Fruit fly (Drosophila melanogaster) whole organism, embryonic: ENCODE results near the gene synr.
A peak's percentile ranks its signal among the peaks of the same experiment; 100 is the strongest.

Source experiments
- Asciz ChIP-seq: fragments of 200-800 bp; sonication (Bioruptor generic); optimal IDR thresholded peaks from 2 replicates; lab custom pipeline; 2017; ENCODE audit warnings: missing biosample characterization, mild to moderate bottlenecking, missing genetic modification characterization, missing genetic modification reagents
- Atf3 ChIP-seq: fragments of 200-800 bp; sonication (Bioruptor generic); optimal IDR thresholded peaks from 3 replicates; lab custom pipeline; 2016; ENCODE audit warnings: missing biosample characterization, missing genetic modification characterization
- CG10147 ChIP-seq: fragments of 200-800 bp; sonication (Bioruptor generic); optimal IDR thresholded peaks from 2 replicates; lab custom pipeline; 2019; ENCODE audit warnings: missing biosample characterization, mild to moderate bottlenecking, missing genetic modification characterization, moderate library complexity
- CG10209 ChIP-seq: fragments of 200-800 bp; sonication (Bioruptor generic); optimal IDR thresholded peaks from 3 replicates; lab custom pipeline; 2017; ENCODE audit warnings: missing biosample characterization, mild to moderate bottlenecking, missing genetic modification characterization, missing genetic modification reagents
- CG10366 ChIP-seq: fragments of 200-800 bp; sonication (Bioruptor generic); IDR thresholded peaks from 2 replicates; pipeline ENCODE4 v1.3.6; 2022; ENCODE audit warnings: missing biosample characterization, missing genetic modification characterization
- CG11456 ChIP-seq: fragments of 200-800 bp; sonication (Bioruptor generic); IDR thresholded peaks from 3 replicates; pipeline ENCODE4 v1.3.6; 2022; ENCODE audit warnings: missing biosample characterization, missing genetic modification characterization
- CG12071 ChIP-seq: fragments of 200-800 bp; sonication (Bioruptor generic); optimal IDR thresholded peaks from 3 replicates; lab custom pipeline; 2018; ENCODE audit warnings: missing biosample characterization, mild to moderate bottlenecking, missing genetic modification characterization
- CG15479 ChIP-seq: fragments of 200-800 bp; sonication (Bioruptor generic); optimal IDR thresholded peaks from 3 replicates; lab custom pipeline; 2019; ENCODE audit warnings: missing biosample characterization, mild to moderate bottlenecking, missing genetic modification characterization, moderate library complexity
- CG17802 ChIP-seq: fragments of 200-800 bp; sonication (Bioruptor generic); optimal IDR thresholded peaks from 2 replicates; lab custom pipeline; 2018; ENCODE audit warnings: missing biosample characterization, mild to moderate bottlenecking, missing genetic modification characterization, moderate library complexity
- CG2120 ChIP-seq: fragments of 200-800 bp; sonication (Bioruptor generic); optimal IDR thresholded peaks from 3 replicates; lab custom pipeline; 2016; ENCODE audit warnings: missing biosample characterization, missing genetic modification characterization
- CG3065 ChIP-seq: fragments of 200-800 bp; sonication (Bioruptor generic); optimal IDR thresholded peaks from 2 replicates; lab custom pipeline; 2016; ENCODE audit warnings: missing biosample characterization, missing genetic modification characterization
- CG33213 ChIP-seq: fragments of 200-800 bp; sonication (Bioruptor generic); optimal IDR thresholded peaks from 3 replicates; lab custom pipeline; 2016; ENCODE audit warnings: missing biosample characterization, missing genetic modification characterization
- CG33557 ChIP-seq: fragments of 200-800 bp; sonication (Bioruptor generic); optimal IDR thresholded peaks from 2 replicates; lab custom pipeline; 2019; ENCODE audit warnings: missing biosample characterization, mild to moderate bottlenecking, missing genetic modification characterization, moderate library complexity
- CG3407 ChIP-seq: fragments of 200-800 bp; sonication (Bioruptor generic); optimal IDR thresholded peaks from 2 replicates; lab custom pipeline; 2018; ENCODE audit warnings: missing biosample characterization, mild to moderate bottlenecking, missing genetic modification characterization
- CG34376 ChIP-seq: fragments of 200-800 bp; sonication (Bioruptor generic); optimal IDR thresholded peaks from 2 replicates; lab custom pipeline; 2018; ENCODE audit warnings: missing biosample characterization, mild to moderate bottlenecking, missing genetic modification characterization
- CG34422 ChIP-seq: fragments of 200-800 bp; sonication (Bioruptor generic); IDR thresholded peaks from 3 replicates; pipeline ENCODE4 v1.3.6; 2022; ENCODE audit warnings: missing biosample characterization, missing genetic modification characterization
- CG6791 ChIP-seq: fragments of 200-800 bp; sonication (Bioruptor generic); IDR thresholded peaks from 3 replicates; pipeline ENCODE4 v1.3.6; 2022; ENCODE audit warnings: missing biosample characterization, missing genetic modification characterization; ENCODE audit not compliant: partially characterized antibody
- CG6813 ChIP-seq: fragments of 200-800 bp; sonication (Bioruptor generic); optimal IDR thresholded peaks from 2 replicates; lab custom pipeline; 2017; ENCODE audit warnings: missing biosample characterization, missing genetic modification characterization, mild to moderate bottlenecking, moderate library complexity, missing genetic modification reagents
- CG7556 ChIP-seq: fragments of 200-800 bp; sonication (Bioruptor generic); optimal IDR thresholded peaks from 2 replicates; lab custom pipeline; 2017; ENCODE audit warnings: missing biosample characterization, mild to moderate bottlenecking, missing genetic modification characterization
- CG8478 ChIP-seq: fragments of >200 bp; optimal IDR thresholded peaks from 2 replicates; lab custom pipeline; 2018
- CG8765 ChIP-seq: fragments of 200-800 bp; sonication (Bioruptor generic); IDR thresholded peaks from 2 replicates; pipeline ENCODE4 v1.3.6; 2022; ENCODE audit warnings: missing biosample characterization, missing genetic modification characterization
- Camta ChIP-seq: fragments of 200-800 bp; sonication (Bioruptor generic); optimal IDR thresholded peaks from 2 replicates; lab custom pipeline; 2016; ENCODE audit warnings: missing biosample characterization, missing genetic modification characterization
- Fer1 ChIP-seq: fragments of 200-800 bp; sonication (Bioruptor generic); optimal IDR thresholded peaks from 2 replicates; lab custom pipeline; 2017; ENCODE audit warnings: missing biosample characterization, mild to moderate bottlenecking, missing genetic modification characterization
- Fer2 ChIP-seq: fragments of 200-800 bp; sonication (Bioruptor generic); optimal IDR thresholded peaks from 2 replicates; lab custom pipeline; 2018; ENCODE audit warnings: missing biosample characterization, mild to moderate bottlenecking, missing genetic modification characterization, moderate library complexity
- Fer3 ChIP-seq: fragments of 200-800 bp; sonication (Bioruptor generic); optimal IDR thresholded peaks from 2 replicates; lab custom pipeline; 2018; ENCODE audit warnings: missing biosample characterization, mild to moderate bottlenecking, missing genetic modification characterization, moderate library complexity
- Nf-YA ChIP-seq: fragments of 200-800 bp; sonication (Bioruptor generic); IDR thresholded peaks from 2 replicates; pipeline ENCODE4 v1.3.6; 2022; ENCODE audit warnings: missing biosample characterization, missing genetic modification characterization
- Pdp1 ChIP-seq, 2 experiments: fragments of 200-800 bp; sonication (Bioruptor generic); optimal IDR thresholded peaks; 3 replicates each; lab custom pipeline; 2016; ENCODE audit warnings: missing biosample characterization in 2 of 2, missing genetic modification characterization in 2 of 2, mild to moderate bottlenecking in 1 of 2, moderate library complexity in 1 of 2
- Ptx1 ChIP-seq: fragments of 200-800 bp; sonication (Bioruptor generic); IDR thresholded peaks from 2 replicates; pipeline ENCODE4 v1.3.6; 2022; ENCODE audit warnings: missing biosample characterization, missing genetic modification characterization
- Sox102F ChIP-seq: fragments of 200-800 bp; sonication (Bioruptor generic); optimal IDR thresholded peaks from 2 replicates; lab custom pipeline; 2018; ENCODE audit warnings: missing biosample characterization, mild to moderate bottlenecking, missing genetic modification characterization, moderate library complexity
- YL-1 ChIP-seq: fragments of 200-800 bp; sonication (Bioruptor generic); optimal IDR thresholded peaks from 3 replicates; lab custom pipeline; 2017; ENCODE audit warnings: missing biosample characterization, mild to moderate bottlenecking, missing genetic modification characterization
- caup ChIP-seq: fragments of 200-800 bp; sonication (Bioruptor generic); optimal IDR thresholded peaks from 3 replicates; lab custom pipeline; 2017; ENCODE audit warnings: missing biosample characterization, mild to moderate bottlenecking, missing genetic modification characterization, moderate library complexity; ENCODE audit not compliant: severe bottlenecking
- ci ChIP-seq: fragments of 200-800 bp; sonication (Bioruptor generic); IDR thresholded peaks from 3 replicates; pipeline ENCODE4 v1.3.6; 2022; ENCODE audit warnings: missing biosample characterization, missing genetic modification characterization
- esg ChIP-seq: fragments of 200-800 bp; sonication (Bioruptor generic); conservative IDR thresholded peaks from 2 replicates; pipeline ENCODE4 v1.3.6; 2022; ENCODE audit warnings: missing biosample characterization, missing genetic modification characterization
- fd64A ChIP-seq: fragments of 200-800 bp; sonication (Bioruptor generic); optimal IDR thresholded peaks from 3 replicates; lab custom pipeline; 2018; ENCODE audit warnings: missing biosample characterization, mild to moderate bottlenecking, missing genetic modification characterization
- kah ChIP-seq: fragments of 200-800 bp; sonication (Bioruptor generic); optimal IDR thresholded peaks from 2 replicates; lab custom pipeline; 2018; ENCODE audit warnings: missing biosample characterization, mild to moderate bottlenecking, missing genetic modification characterization
- lab ChIP-seq: fragments of 200-800 bp; sonication (Bioruptor generic); optimal IDR thresholded peaks from 3 replicates; lab custom pipeline; 2017; ENCODE audit warnings: missing biosample characterization, missing genetic modification characterization, mild to moderate bottlenecking, moderate library complexity, missing genetic modification reagents
- lbe ChIP-seq: fragments of 200-800 bp; sonication (Bioruptor generic); optimal IDR thresholded peaks from 2 replicates; lab custom pipeline; 2016; ENCODE audit warnings: missing biosample characterization, mild to moderate bottlenecking, missing genetic modification characterization
- nerfin-2 ChIP-seq: fragments of 200-800 bp; sonication (Bioruptor generic); IDR thresholded peaks from 2 replicates; pipeline ENCODE4 v1.3.6; 2022; ENCODE audit warnings: missing biosample characterization, missing genetic modification characterization; ENCODE audit not compliant: partially characterized antibody
- pan ChIP-seq, 4 experiments: fragments of >200 bp in 3 of 4; fragments of 200-800 bp in 1 of 4; sonication (Bioruptor generic) in 1 of 4; optimal IDR thresholded peaks in 3 of 4; IDR thresholded peaks in 1 of 4; 2 replicates each; pipeline versions ENCODE4 v1.3.6 to Lab custom; 2017 to 2022; ENCODE audit warnings: missing biosample characterization in 2 of 4, missing genetic modification characterization in 2 of 4, mixed read lengths in 1 of 4
- pzg ChIP-seq: fragments of 200-800 bp; sonication (Bioruptor generic); optimal IDR thresholded peaks from 3 replicates; lab custom pipeline; 2018; ENCODE audit warnings: missing biosample characterization, mild to moderate bottlenecking, missing genetic modification characterization, moderate library complexity
- ranshi ChIP-seq: fragments of 200-800 bp; sonication (Bioruptor generic); IDR thresholded peaks from 2 replicates; pipeline ENCODE4 v1.3.6; 2022; ENCODE audit warnings: missing biosample characterization, missing genetic modification characterization
- scrt ChIP-seq: fragments of 200-800 bp; sonication (Bioruptor generic); optimal IDR thresholded peaks from 2 replicates; lab custom pipeline; 2018; ENCODE audit warnings: missing biosample characterization, mild to moderate bottlenecking, missing genetic modification characterization, moderate library complexity
- sens-2 ChIP-seq: fragments of 200-800 bp; sonication (Bioruptor generic); IDR thresholded peaks from 2 replicates; pipeline ENCODE4 v1.3.6; 2022; ENCODE audit warnings: missing biosample characterization, missing genetic modification characterization
- sima ChIP-seq: fragments of 200-800 bp; sonication (Bioruptor generic); optimal IDR thresholded peaks from 2 replicates; lab custom pipeline; 2016; ENCODE audit warnings: missing biosample characterization, missing genetic modification characterization
- sqz ChIP-seq: fragments of 200-800 bp; sonication (Bioruptor generic); optimal IDR thresholded peaks from 3 replicates; lab custom pipeline; 2018; ENCODE audit warnings: missing biosample characterization, mild to moderate bottlenecking, missing genetic modification characterization
- ssp ChIP-seq: fragments of 200-800 bp; sonication (Bioruptor generic); IDR thresholded peaks from 2 replicates; pipeline ENCODE4 v1.3.6; 2022; ENCODE audit warnings: missing biosample characterization, missing genetic modification characterization
- tna ChIP-seq: fragments of 200-800 bp; sonication (Bioruptor generic); IDR thresholded peaks from 2 replicates; pipeline ENCODE4 v1.3.6; 2022; ENCODE audit warnings: missing biosample characterization, missing genetic modification characterization; ENCODE audit not compliant: partially characterized antibody
- toy ChIP-seq: fragments of 200-800 bp; sonication (Bioruptor generic); IDR thresholded peaks from 2 replicates; pipeline ENCODE4 v1.3.6; 2022; ENCODE audit warnings: missing biosample characterization, missing genetic modification characterization
- unpg ChIP-seq: fragments of 200-800 bp; sonication (Bioruptor generic); optimal IDR thresholded peaks from 3 replicates; lab custom pipeline; 2018; ENCODE audit warnings: missing biosample characterization, mild to moderate bottlenecking, missing genetic modification characterization, moderate library complexity
- zen2 ChIP-seq: fragments of 200-800 bp; sonication (Bioruptor generic); IDR thresholded peaks from 3 replicates; pipeline ENCODE4 v1.3.6; 2022; ENCODE audit warnings: missing biosample characterization, missing genetic modification characterization; ENCODE audit not compliant: partially characterized antibody

The synr gene

DNA sequence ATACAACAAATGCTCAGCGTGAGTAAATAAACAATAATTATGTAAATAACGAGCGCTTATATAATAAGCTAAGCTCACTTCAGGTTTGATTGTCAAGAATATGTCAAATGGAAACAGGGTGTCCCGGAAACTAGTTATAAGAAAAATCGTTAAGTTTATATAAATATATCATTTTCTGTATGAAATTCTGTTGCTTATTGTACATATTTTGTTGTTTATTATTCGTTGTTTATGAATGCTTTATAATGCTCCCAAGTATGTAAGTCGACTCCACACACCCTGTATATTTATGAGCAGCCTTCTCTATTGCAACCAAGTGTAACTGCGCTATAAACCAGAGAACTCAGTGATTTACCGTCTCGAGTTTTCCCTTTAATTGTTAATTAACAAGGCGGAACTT, 12.0 kb upstream of the synr start (continued):
- TF ChIP-seq CG10147 (no peak), Asciz (GFP tag; lab: Kevin White, UChicago) (no peak), Nf-YA (GFP tag; lab: Robert Waterston, UW) (no peak), CG3065 (GFP tag; lab: Kevin White, UChicago) (no peak), CG6791 (no peak), CG17802 (tag; lab: Kevin White, UChicago) (no peak), lab (GFP tag; lab: Kevin White, UChicago) (peak; percentile 34), Atf3 (GFP tag; lab: Kevin White, UChicago) (no peak), ci (peak; percentile 68; the same call in 2 of the 3 replicates), CG6813 (GFP tag; lab: Kevin White, UChicago) (no peak), pzg (GFP tag; lab: Kevin White, UChicago) (no peak), CG10366 (GFP tag; lab: Robert Waterston, UW) (0 out of 2 replicates have a peak, but pooled peaks have one; percentile 8), CG33213 (GFP tag; lab: Kevin White, UChicago) (no peak), CG3407 (GFP tag; lab: Kevin White, UChicago) (no peak), CG7556 (no peak), pan (optimal IDR thresholded peaks at IDR 0.05; lab: Kevin White, UChicago) (no peak), pan (GFP tag; optimal IDR thresholded peaks at IDR 0.05 in 1 of 2, IDR thresholded peaks at IDR 0.05 in 1 of 2) (peak in 1 of 2 experiments; percentile 21), unpg (GFP tag; lab: Kevin White, UChicago) (peak; percentile 41), Camta (no peak), caup (GFP tag; lab: Kevin White, UChicago) (no peak), scrt (GFP tag; lab: Kevin White, UChicago) (no peak), CG33557 (GFP tag; lab: Kevin White, UChicago) (no peak), CG10209 (GFP tag; lab: Kevin White, UChicago) (no peak), lbe (GFP tag; lab: Kevin White, UChicago) (no peak), CG8765 (no peak), Pdp1 (GFP tag; optimal IDR thresholded peaks at IDR 0.05; lab: Kevin White, UChicago) (peak in 1 of 2 experiments; percentile 73), CG12071 (GFP tag; lab: Kevin White, UChicago) (peak; percentile 1), zen2 (GFP tag; lab: Robert Waterston, UW) (no peak), Ptx1 (GFP tag; lab: Robert Waterston, UW) (no peak), sens-2 (GFP tag; lab: Robert Waterston, UW) (no peak), CG34376 (GFP tag; lab: Kevin White, UChicago) (no peak), CG34422 (GFP tag; lab: Robert Waterston, UW) (no peak), fd64A (GFP tag; lab: Kevin White, UChicago) (no peak), CG2120 (GFP tag; lab: Kevin White, UChicago) (peak; percentile 17), toy (GFP tag; lab: Robert Waterston, UW) (no peak), Fer2 (no peak), CG11456 (GFP tag; lab: Robert Waterston, UW) (no peak), CG8478 (no peak), kah (GFP tag; lab: Kevin White, UChicago) (no peak), ranshi (no peak), sqz (GFP tag; lab: Kevin White, UChicago) (no peak), tna (GFP tag; lab: Robert Waterston, UW) (no peak), ssp (GFP tag; lab: Robert Waterston, UW) (no peak), esg (no peak), CG15479 (GFP tag; lab: Kevin White, UChicago) (no peak), Fer1 (no peak), sima (GFP tag; lab: Kevin White, UChicago) (no peak), YL-1 (GFP tag; lab: Kevin White, UChicago) (no peak), Fer3 (peak; percentile 14), nerfin-2 (GFP tag; lab: Robert Waterston, UW) (no peak), Sox102F (peak; percentile 5)
